Worm (Caenorhabditis elegans): ENCODE data around the gene F31D4.8.

The F31D4.8 gene

DNA sequence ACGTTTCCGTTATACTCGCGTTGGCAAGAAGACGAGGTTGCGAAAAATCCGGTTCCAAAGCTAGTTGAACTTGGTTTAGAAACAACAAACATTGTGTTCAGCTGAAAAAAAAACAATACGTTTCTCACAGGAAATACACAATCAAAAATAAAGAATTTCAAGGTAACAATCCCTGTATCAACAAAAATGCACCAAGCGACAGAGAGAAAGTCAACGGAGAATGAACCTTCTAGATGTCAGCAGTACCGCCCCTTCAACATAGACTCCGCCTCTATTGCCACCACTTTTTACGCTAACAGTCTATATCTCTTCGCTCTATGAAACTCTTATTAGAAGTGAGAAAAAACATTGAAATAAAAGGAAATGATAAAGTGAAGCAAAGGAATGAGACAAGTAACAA lies at the start of gene F31D4.8:
Gene F31D4.8 (minus strand): TSS at position 101 of the 400 bp plus-strand sequence.
- TF ChIP-seq mbf-1 (tag; optimal IDR thresholded peaks at IDR 0.05) (no peak), ama-1 (optimal IDR thresholded peaks at IDR 0.05) (no peak)

DNA sequence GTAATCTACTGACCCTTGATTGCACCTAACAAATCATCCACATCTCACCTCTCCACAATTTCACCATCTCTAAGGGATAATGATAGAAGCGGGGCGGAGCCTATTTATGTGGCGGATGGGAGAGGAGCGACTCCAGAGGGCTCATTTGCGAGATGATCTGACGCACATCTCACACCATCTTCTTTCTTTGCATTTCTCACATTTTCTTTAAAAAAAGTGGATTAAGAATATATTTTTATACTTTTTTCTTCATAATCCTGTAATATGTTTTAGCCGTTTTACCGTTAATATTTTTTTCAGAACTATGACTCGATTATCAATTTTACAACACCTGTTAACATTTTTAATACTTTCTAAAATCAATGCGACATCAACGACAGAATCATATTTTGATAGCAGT lies 47.0 kb upstream of the F31D4.8 start, which contains the start of gene pbo-5:
Gene pbo-5 (plus strand): TSS at position 301 of the 400 bp plus-strand sequence.
- no peak for TF ChIP-seq ceh-82 (tag; optimal IDR thresholded peaks at IDR 0.05)

DNA sequence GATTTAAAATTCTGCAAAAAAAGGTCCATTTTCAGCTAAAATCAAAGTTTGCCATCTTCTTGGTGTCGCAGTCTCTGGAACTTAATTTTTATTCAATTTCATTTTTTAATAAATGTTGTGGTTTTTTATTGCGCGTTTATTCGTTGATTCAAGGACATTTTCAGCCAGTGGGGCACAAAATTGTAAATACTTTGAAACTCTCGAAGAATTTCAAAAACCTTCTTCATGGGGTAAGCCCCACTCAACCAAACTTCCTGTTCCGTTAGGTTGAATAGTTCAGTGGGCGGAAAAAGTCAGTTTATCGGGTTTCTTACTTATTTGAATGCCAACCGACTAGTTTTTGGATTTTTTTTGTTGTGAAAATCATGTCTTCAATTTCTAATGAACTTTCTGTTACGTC lies 41.9 kb upstream of the F31D4.8 start, which contains the start of gene ttll-9:
Gene ttll-9 (plus strand): TSS at position 301 of the 400 bp plus-strand sequence.
- no peak for TF ChIP-seq snpc-4 (tag; optimal IDR thresholded peaks at IDR 0.05)
- TF ChIP-seq mdl-1 (tag; optimal IDR thresholded peaks at IDR 0.05), result no peak
- TF ChIP-seq nhr-25 (tag; optimal IDR thresholded peaks at IDR 0.05), result no peak
- no peak for TF ChIP-seq ztf-11 (tag; optimal IDR thresholded peaks at IDR 0.05)
- no peak for TF ChIP-seq aly-2 (tag; optimal IDR thresholded peaks at IDR 0.05)
- no peak for TF ChIP-seq sem-4 (tag; optimal IDR thresholded peaks at IDR 0.05)
- TF ChIP-seq unc-39 (tag; optimal IDR thresholded peaks at IDR 0.05), result no peak
- no peak for TF ChIP-seq gmeb-1 (tag; optimal IDR thresholded peaks at IDR 0.05)
- TF ChIP-seq egl-27 (tag; optimal IDR thresholded peaks at IDR 0.05), result no peak

DNA sequence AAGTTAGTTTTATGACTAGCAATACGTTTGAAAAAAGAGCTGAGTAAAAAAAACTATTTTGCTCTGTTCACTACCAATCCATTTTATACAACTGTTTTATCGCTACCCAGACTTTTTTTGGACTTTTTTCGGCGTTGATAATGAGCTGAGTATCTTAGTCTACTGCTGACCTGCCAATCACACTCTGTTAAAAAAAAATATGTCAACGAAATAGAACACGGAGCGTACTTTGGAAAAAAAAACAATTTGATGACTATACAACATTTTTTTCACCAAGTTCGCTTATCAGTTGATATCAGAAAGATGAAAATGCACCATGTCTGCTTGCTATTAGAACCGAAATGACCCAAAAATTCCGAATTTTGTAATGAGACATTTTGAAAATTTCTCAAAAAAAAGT lies 41.5 kb upstream of the F31D4.8 start:
- TF ChIP-seq alr-1 (tag; optimal IDR thresholded peaks at IDR 0.05), result no peak
- TF ChIP-seq skn-1 (tag; optimal IDR thresholded peaks at IDR 0.05), result no peak
- TF ChIP-seq R02D3.7 (tag; optimal IDR thresholded peaks at IDR 0.05), result no peak
- TF ChIP-seq unc-55 (GFP tag; optimal IDR thresholded peaks at IDR 0.05), result no peak
- TF ChIP-seq ceh-16 (tag; optimal IDR thresholded peaks at IDR 0.05), result no peak
- no peak for TF ChIP-seq unc-62 (GFP tag; optimal IDR thresholded peaks at IDR 0.05)
- no peak for TF ChIP-seq sma-3 (GFP tag; optimal IDR thresholded peaks at IDR 0.05)
- no peak for TF ChIP-seq sem-4 (tag; optimal IDR thresholded peaks at IDR 0.05)
- TF ChIP-seq mdl-1 (tag; optimal IDR thresholded peaks at IDR 0.05), result no peak
- no peak for TF ChIP-seq lin-13 (GFP tag; optimal IDR thresholded peaks at IDR 0.05)
- no peak for TF ChIP-seq C34F6.9 (tag; optimal IDR thresholded peaks at IDR 0.05)
- no peak for TF ChIP-seq snpc-4 (tag; optimal IDR thresholded peaks at IDR 0.05)

DNA sequence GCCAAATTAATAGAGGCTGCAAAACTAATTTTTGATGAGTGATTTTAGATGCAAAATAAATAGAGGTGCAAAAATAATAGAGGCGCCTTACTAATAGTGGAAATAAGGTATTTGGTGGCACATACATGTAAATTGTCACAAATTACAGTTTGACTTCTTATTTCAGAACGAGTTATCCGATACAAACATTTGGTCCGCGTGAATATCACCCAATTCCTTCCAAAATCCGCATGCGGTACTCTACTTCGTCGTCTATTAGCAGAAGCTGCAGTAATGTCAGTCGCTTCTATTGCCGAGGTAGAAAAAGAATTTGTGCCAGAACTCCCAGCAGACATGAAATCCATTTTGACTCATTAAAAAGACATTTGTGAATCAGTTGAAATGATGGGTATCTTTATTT lies 38.7 kb upstream of the F31D4.8 start:
- TF ChIP-seq ztf-4 (tag; optimal IDR thresholded peaks at IDR 0.05), result no peak

DNA sequence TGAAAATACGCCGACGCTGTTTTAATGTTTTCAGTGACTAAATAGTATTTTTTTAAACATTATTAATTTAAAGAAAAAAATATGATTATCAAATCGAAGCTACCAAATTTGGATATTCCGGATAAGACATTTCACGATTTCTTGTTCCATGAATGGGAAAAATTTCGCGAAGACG lies 35.8 kb upstream of the F31D4.8 start, which contains the start of gene acs-12:
Gene acs-12 (plus strand): TSS at position 76 of the 175 bp plus-strand sequence.
- TF ChIP-seq sem-4 (tag; optimal IDR thresholded peaks at IDR 0.05) (no peak), sma-3 (GFP tag; optimal IDR thresholded peaks at IDR 0.05) (no peak), blmp-1 (tag; optimal IDR thresholded peaks at IDR 0.05; ENCODE audit: insufficient read depth) (no peak), mbf-1 (tag; optimal IDR thresholded peaks at IDR 0.05) (no peak), F13H6.1 (tag; optimal IDR thresholded peaks at IDR 0.05) (no peak), lin-13 (GFP tag; optimal IDR thresholded peaks at IDR 0.05) (no peak), elt-3 (tag; optimal IDR thresholded peaks at IDR 0.05) (no peak), nhr-21 (tag; optimal IDR thresholded peaks at IDR 0.05) (no peak), lsy-2 (tag; optimal IDR thresholded peaks at IDR 0.05) (no peak), ama-1 (optimal IDR thresholded peaks at IDR 0.05) (no peak), lin-39 (tag; optimal IDR thresholded peaks at IDR 0.05) (no peak), nhr-6 (tag; optimal IDR thresholded peaks at IDR 0.05) (no peak), nhr-77 (tag; optimal IDR thresholded peaks at IDR 0.05) (no peak), mdl-1 (tag; optimal IDR thresholded peaks at IDR 0.05) (no peak), unc-55 (GFP tag; optimal IDR thresholded peaks at IDR 0.05) (no peak)

DNA sequence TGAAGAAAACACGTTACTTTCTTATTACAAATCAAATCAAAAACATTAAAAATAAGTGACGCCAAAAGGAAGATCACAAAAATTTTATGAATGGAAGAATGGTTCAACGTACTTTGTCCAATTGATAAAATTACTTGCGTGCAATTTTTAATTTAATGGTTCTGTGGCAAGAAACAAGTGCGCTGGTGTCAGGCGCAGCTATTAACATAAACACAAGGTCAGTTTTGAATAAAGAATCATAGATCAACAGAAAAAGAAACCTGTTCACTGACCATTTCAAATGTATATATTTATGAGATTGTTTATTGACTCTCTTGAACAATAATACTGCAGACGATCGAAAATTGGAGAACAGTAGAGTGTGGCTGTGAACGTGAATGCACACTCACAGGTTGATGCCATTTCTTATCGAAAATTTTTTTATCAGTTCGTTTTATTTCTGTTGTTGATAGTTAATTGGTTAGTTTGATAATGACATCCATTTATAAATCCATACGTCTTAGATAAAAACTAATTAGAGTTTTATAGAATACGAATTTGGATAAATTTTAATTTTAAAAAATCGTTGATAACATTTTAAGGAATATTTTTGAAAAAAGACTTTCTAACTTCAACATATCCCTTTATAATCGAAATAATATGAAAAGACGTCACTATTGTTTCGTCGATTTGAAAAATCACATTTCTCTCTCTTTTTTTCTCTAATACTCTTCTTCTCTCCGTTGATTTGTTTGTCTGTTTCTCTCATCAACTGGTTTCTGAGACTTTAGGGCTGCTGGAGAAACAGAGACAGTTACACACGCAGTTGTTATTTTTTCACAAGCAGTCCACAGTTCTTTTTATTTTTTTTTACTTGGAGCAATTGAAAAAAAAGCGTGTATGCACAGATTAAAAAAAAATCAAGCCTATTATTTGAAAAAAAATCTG lies 35.2 kb upstream of the F31D4.8 start, which contains the start of gene amx-3:
Gene amx-3 (minus strand): TSS at position 548 of the 927 bp plus-strand sequence.
- TF ChIP-seq mdl-1 (tag; optimal IDR thresholded peaks at IDR 0.05) (no peak), Y55F3AM.14 (GFP tag; optimal IDR thresholded peaks at IDR 0.05) (no peak), gmeb-1 (tag; optimal IDR thresholded peaks at IDR 0.05) (no peak), sma-9 (GFP tag; optimal IDR thresholded peaks at IDR 0.05) (peak; percentile 12), sma-9 (tag; optimal IDR thresholded peaks at IDR 0.05) (no peak), nhr-25 (tag; optimal IDR thresholded peaks at IDR 0.05) (peak; percentile 63), crh-2 (tag; optimal IDR thresholded peaks at IDR 0.05) (peak; percentile 18), ceh-82 (tag; optimal IDR thresholded peaks at IDR 0.05) (no peak), C34F6.9 (tag; optimal IDR thresholded peaks at IDR 0.05) (peak; percentile 32), nhr-129 (tag; optimal IDR thresholded peaks at IDR 0.05) (peak; percentile 42), fos-1 (tag; optimal IDR thresholded peaks at IDR 0.05) (peak; percentile 30), R02D3.7 (tag; optimal IDR thresholded peaks at IDR 0.05) (no peak)

Data from whole organism, L2 larva.